Worm (Caenorhabditis elegans) whole organism, L1 larva: ENCODE results near the gene gur-5.

Source experiments
- blmp-1 ChIP-seq: fragments of 150-350 bp; optimal IDR thresholded peaks from 2 replicates; lab custom pipeline; 2014; ENCODE audit warnings: missing biosample characterization, missing genetic modification characterization
- fkh-8 ChIP-seq: sonication (generic microtip); optimal IDR thresholded peaks from 2 replicates; lab custom pipeline; 2016; ENCODE audit warnings: mild to moderate bottlenecking, missing genetic modification characterization, missing compliant biosample characterization
- nhr-237 ChIP-seq: fragments of 150-350 bp; optimal IDR thresholded peaks from 2 replicates; lab custom pipeline; 2014; ENCODE audit warnings: missing biosample characterization, missing genetic modification characterization
- nhr-77 ChIP-seq: fragments of 150-350 bp; optimal IDR thresholded peaks from 2 replicates; lab custom pipeline; 2014; ENCODE audit warnings: missing biosample characterization, missing genetic modification characterization
- snpc-4 ChIP-seq: fragments of 150-350 bp; optimal IDR thresholded peaks from 2 replicates; lab custom pipeline; 2014; ENCODE audit warnings: missing biosample characterization, missing genetic modification characterization
- sptf-1 ChIP-seq: fragments of 150-350 bp; optimal IDR thresholded peaks from 2 replicates; lab custom pipeline; 2014; ENCODE audit warnings: missing biosample characterization, missing genetic modification characterization
- unc-62 ChIP-seq: fragments of 150-350 bp; optimal IDR thresholded peaks from 2 replicates; lab custom pipeline; 2014; ENCODE audit warnings: missing biosample characterization, missing genetic modification reagents, missing genetic modification characterization
- unc-86 ChIP-seq: sonication (generic microtip); optimal IDR thresholded peaks from 2 replicates; lab custom pipeline; 2016; ENCODE audit warnings: missing genetic modification characterization, missing compliant biosample characterization
- ztf-4 ChIP-seq: fragments of 150-350 bp; optimal IDR thresholded peaks from 2 replicates; lab custom pipeline; 2014; ENCODE audit warnings: missing biosample characterization, missing genetic modification characterization

DNA sequence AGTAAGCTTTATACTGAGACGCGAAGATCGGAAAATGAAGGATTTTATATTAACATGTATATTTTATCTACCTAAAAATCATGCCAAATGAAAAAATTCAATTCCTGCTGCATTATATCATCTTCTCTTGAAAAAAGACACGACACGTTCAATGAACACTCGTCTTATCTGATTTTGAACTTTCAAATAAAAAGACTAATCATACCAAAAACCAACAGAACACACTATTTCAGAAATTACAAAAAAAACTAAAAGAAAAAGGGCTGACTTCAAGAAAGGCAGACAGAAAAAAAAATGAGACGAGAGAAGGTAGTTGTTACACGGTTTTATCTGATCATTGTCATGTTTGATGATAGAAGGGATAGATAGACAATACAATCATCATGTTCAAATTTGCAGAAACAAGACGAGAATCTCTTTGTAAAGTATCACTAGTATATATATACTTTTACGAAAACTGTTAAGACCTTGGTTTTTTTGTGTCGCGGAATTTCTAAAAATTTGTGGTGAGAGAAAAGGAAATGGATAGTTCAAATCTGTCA, 2.3 kb upstream of the gur-5 start:
- no peak for TF ChIP-seq nhr-237 (tag; lab: Kevin White, UChicago)
- no peak for TF ChIP-seq ztf-4
- no peak for TF ChIP-seq sptf-1
- no peak for TF ChIP-seq snpc-4 (tag; lab: Kevin White, UChicago)
- TF ChIP-seq unc-62 (GFP tag; lab: Kevin White, UChicago) = no peak
- TF ChIP-seq blmp-1 (tag; lab: Kevin White, UChicago) = no peak
- TF ChIP-seq unc-86 (tag; lab: Kevin White, UChicago) = no peak
- no peak for TF ChIP-seq fkh-8 (tag; lab: Kevin White, UChicago)
- no peak for TF ChIP-seq nhr-77 (tag; lab: Kevin White, UChicago)
